Worm (Caenorhabditis elegans) whole organism, L1 larva: ENCODE results near the gene F02C9.2.
"Not testable (repeated sequence)": the region's sequence is repeated elsewhere in the genome, so short reads cannot be mapped to it uniquely, and the experiment has no call there.

Experiments
- C04F5.9 ChIP-seq: sonication (generic microtip); optimal IDR thresholded peaks from 2 replicates; lab custom pipeline; 2016; ENCODE audit warnings: missing genetic modification characterization, missing compliant biosample characterization
- ama-1 ChIP-seq: fragments of 150-350 bp; optimal IDR thresholded peaks from 2 replicates; lab custom pipeline; 2014
- ceh-63 ChIP-seq: fragments of 200-800 bp; sonication (Bioruptor generic); optimal IDR thresholded peaks from 2 replicates; lab custom pipeline; 2018; ENCODE audit warnings: mild to moderate bottlenecking, missing genetic modification characterization, missing compliant biosample characterization
- ceh-82 ChIP-seq, 3 experiments: fragments of 150-350 bp in 1 of 3; sonication (generic microtip) in 2 of 3; optimal IDR thresholded peaks; 2 replicates each; lab custom pipeline; 2014 to 2017; ENCODE audit warnings: missing biosample characterization in 3 of 3, missing genetic modification characterization in 3 of 3
- ceh-88 ChIP-seq: fragments of 200-800 bp; sonication (Bioruptor generic); IDR thresholded peaks from 2 replicates; pipeline ENCODE4 v1.3.6; 2022; ENCODE audit warnings: missing genetic modification characterization, missing compliant biosample characterization
- ceh-90 ChIP-seq: sonication (generic microtip); optimal IDR thresholded peaks from 2 replicates; lab custom pipeline; 2016; ENCODE audit warnings: missing genetic modification characterization, missing compliant biosample characterization
- dsc-1 ChIP-seq: sonication (generic microtip); optimal IDR thresholded peaks from 2 replicates; lab custom pipeline; 2016; ENCODE audit warnings: mild to moderate bottlenecking, missing genetic modification characterization, missing compliant biosample characterization
- efl-1 ChIP-seq, 4 experiments: fragments of 150-350 bp; optimal IDR thresholded peaks in 3 of 4; peaks in 1 of 4; 1 replicate in 1 of 4; 2 replicates in 3 of 4; lab custom pipeline; 2014; ENCODE audit warnings: missing biosample characterization in 2 of 4, missing genetic modification characterization in 2 of 4, missing genetic modification reagents in 2 of 4
- efl-3 ChIP-seq: fragments of 200-800 bp; sonication (Bioruptor generic); optimal IDR thresholded peaks from 2 replicates; lab custom pipeline; 2018; ENCODE audit warnings: mild to moderate bottlenecking, missing genetic modification characterization, missing compliant biosample characterization
- elt-2 ChIP-seq: sonication (generic microtip); optimal IDR thresholded peaks from 2 replicates; lab custom pipeline; 2016; ENCODE audit warnings: missing genetic modification characterization, mild to moderate bottlenecking, inconsistent platforms, missing compliant biosample characterization, missing genetic modification reagents
- elt-3 ChIP-seq, 6 experiments: fragments of 150-350 bp in 1 of 6; sonication (generic microtip); optimal IDR thresholded peaks; 2 replicates each; lab custom pipeline; 2017 to 2018; ENCODE audit warnings: missing biosample characterization in 6 of 6, missing genetic modification characterization in 6 of 6, inconsistent platforms in 1 of 6
- ets-5 ChIP-seq: fragments of 200-800 bp; sonication (Bioruptor generic); IDR thresholded peaks from 2 replicates; pipeline ENCODE4 v1.3.6; 2022; ENCODE audit warnings: missing genetic modification characterization, missing compliant biosample characterization
- grh-1 ChIP-seq: fragments of 200-800 bp; sonication (Bioruptor generic); IDR thresholded peaks from 2 replicates; pipeline ENCODE4 v1.3.6; 2022; ENCODE audit warnings: missing genetic modification reagents, missing genetic modification characterization, missing compliant biosample characterization
- hlh-17 ChIP-seq: fragments of 200-800 bp; sonication (Bioruptor generic); optimal IDR thresholded peaks from 2 replicates; lab custom pipeline; 2018; ENCODE audit warnings: missing genetic modification characterization, mild to moderate bottlenecking, missing compliant biosample characterization, moderate library complexity, borderline replicate concordance
- hlh-4 ChIP-seq: sonication (generic microtip); optimal IDR thresholded peaks from 2 replicates; lab custom pipeline; 2016; ENCODE audit warnings: mild to moderate bottlenecking, missing genetic modification characterization, missing compliant biosample characterization
- irx-1 ChIP-seq: sonication (generic microtip); optimal IDR thresholded peaks from 2 replicates; lab custom pipeline; 2016; ENCODE audit warnings: missing genetic modification characterization, missing compliant biosample characterization
- lin-14 ChIP-seq: fragments of 200-800 bp; sonication (Bioruptor generic); optimal IDR thresholded peaks from 2 replicates; lab custom pipeline; 2018; ENCODE audit warnings: mild to moderate bottlenecking, missing genetic modification characterization, moderate library complexity, missing compliant biosample characterization
- lin-15B ChIP-seq: fragments of 150-350 bp; sonication (generic microtip); optimal IDR thresholded peaks from 3 replicates; lab custom pipeline; 2014; ENCODE audit warnings: missing biosample characterization, missing genetic modification characterization
- lin-35 ChIP-seq, 2 experiments: fragments of 150-350 bp; optimal IDR thresholded peaks; 2 replicates each; lab custom pipeline; 2014; ENCODE audit warnings: missing biosample characterization in 2 of 2, missing genetic modification characterization in 2 of 2, missing genetic modification reagents in 2 of 2
- lir-3 ChIP-seq: sonication (generic microtip); optimal IDR thresholded peaks from 2 replicates; lab custom pipeline; 2016; ENCODE audit warnings: mild to moderate bottlenecking, missing genetic modification characterization, moderate library complexity, missing compliant biosample characterization; ENCODE audit not compliant: poor library complexity
- mab-9 ChIP-seq: fragments of 200-800 bp; sonication (Bioruptor generic); IDR thresholded peaks from 2 replicates; pipeline ENCODE4 v1.3.6; 2022; ENCODE audit warnings: missing genetic modification reagents, missing genetic modification characterization, missing compliant biosample characterization
- nhr-12 ChIP-seq: sonication (generic microtip); optimal IDR thresholded peaks from 2 replicates; lab custom pipeline; 2017; ENCODE audit warnings: missing biosample characterization, missing genetic modification characterization
- nhr-19 ChIP-seq: fragments of 200-800 bp; sonication (Bioruptor generic); conservative IDR thresholded peaks from 2 replicates; pipeline ENCODE4 v1.3.6; 2022; ENCODE audit warnings: missing genetic modification characterization, missing compliant biosample characterization
- nhr-20 ChIP-seq: sonication (generic microtip); optimal IDR thresholded peaks from 2 replicates; lab custom pipeline; 2016; ENCODE audit warnings: mild to moderate bottlenecking, missing genetic modification characterization, missing compliant biosample characterization
- nhr-237 ChIP-seq: fragments of 150-350 bp; optimal IDR thresholded peaks from 2 replicates; lab custom pipeline; 2014; ENCODE audit warnings: missing biosample characterization, missing genetic modification characterization
- nhr-77 ChIP-seq: fragments of 150-350 bp; optimal IDR thresholded peaks from 2 replicates; lab custom pipeline; 2014; ENCODE audit warnings: missing biosample characterization, missing genetic modification characterization
- pax-3 ChIP-seq: fragments of 200-800 bp; sonication (Bioruptor generic); optimal IDR thresholded peaks from 2 replicates; lab custom pipeline; 2018; ENCODE audit warnings: mild to moderate bottlenecking, missing genetic modification characterization, moderate library complexity, missing compliant biosample characterization
- skn-1 ChIP-seq: fragments of 150-350 bp; optimal IDR thresholded peaks from 2 replicates; lab custom pipeline; 2014; ENCODE audit warnings: missing biosample characterization, missing genetic modification characterization
- snpc-4 ChIP-seq: fragments of 150-350 bp; optimal IDR thresholded peaks from 2 replicates; lab custom pipeline; 2014; ENCODE audit warnings: missing biosample characterization, missing genetic modification characterization
- snu-23 ChIP-seq: sonication (generic microtip); optimal IDR thresholded peaks from 2 replicates; lab custom pipeline; 2016; ENCODE audit warnings: missing genetic modification characterization, missing compliant biosample characterization
- sup-37 ChIP-seq: fragments of 200-800 bp; sonication (Bioruptor generic); optimal IDR thresholded peaks from 2 replicates; lab custom pipeline; 2018; ENCODE audit warnings: mild to moderate bottlenecking, missing genetic modification characterization, missing compliant biosample characterization
- swsn-7 ChIP-seq: sonication (generic microtip); optimal IDR thresholded peaks from 2 replicates; lab custom pipeline; 2016; ENCODE audit warnings: missing genetic modification characterization, missing compliant biosample characterization
- tbx-2 ChIP-seq: sonication (generic microtip); optimal IDR thresholded peaks from 2 replicates; lab custom pipeline; 2016; ENCODE audit warnings: missing genetic modification characterization, missing compliant biosample characterization
- unc-130 ChIP-seq: fragments of 150-350 bp; optimal IDR thresholded peaks from 2 replicates; lab custom pipeline; 2017; ENCODE audit warnings: missing biosample characterization, missing genetic modification characterization, inconsistent platforms
- unc-62 ChIP-seq: fragments of 150-350 bp; optimal IDR thresholded peaks from 2 replicates; lab custom pipeline; 2014; ENCODE audit warnings: missing biosample characterization, missing genetic modification reagents, missing genetic modification characterization
- unc-86 ChIP-seq: sonication (generic microtip); optimal IDR thresholded peaks from 2 replicates; lab custom pipeline; 2016; ENCODE audit warnings: missing genetic modification characterization, missing compliant biosample characterization
- ztf-4 ChIP-seq: fragments of 150-350 bp; optimal IDR thresholded peaks from 2 replicates; lab custom pipeline; 2014; ENCODE audit warnings: missing biosample characterization, missing genetic modification characterization

F02C9.2 gene

DNA sequence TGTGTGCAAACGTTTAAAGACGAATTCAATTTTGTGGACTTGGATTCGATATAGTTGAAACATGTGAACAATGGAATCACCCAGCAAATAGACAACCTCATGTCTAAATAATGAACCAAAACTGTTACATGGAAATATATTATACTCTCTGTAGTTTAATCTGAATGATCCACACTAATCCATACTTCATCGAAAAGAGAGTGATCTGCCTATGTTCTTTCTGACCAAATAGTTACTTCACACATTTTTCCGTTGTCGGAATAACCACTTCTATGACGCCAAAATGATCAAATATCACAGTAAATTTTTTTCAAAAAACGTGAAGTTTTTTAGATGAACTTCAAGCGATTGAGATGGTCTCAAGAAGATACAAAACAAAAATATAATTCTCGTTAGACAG, 31.5 kb upstream of the F02C9.2 start, which contains the start of gene Y73C8C.4:
TSS of gene Y73C8C.4 (minus strand) at position 101 of the 400 bp plus-strand sequence.
- TF ChIP-seq ceh-90, unc-130, nhr-12 (tag; lab: Kevin White, UChicago): not testable (repeated sequence)

DNA sequence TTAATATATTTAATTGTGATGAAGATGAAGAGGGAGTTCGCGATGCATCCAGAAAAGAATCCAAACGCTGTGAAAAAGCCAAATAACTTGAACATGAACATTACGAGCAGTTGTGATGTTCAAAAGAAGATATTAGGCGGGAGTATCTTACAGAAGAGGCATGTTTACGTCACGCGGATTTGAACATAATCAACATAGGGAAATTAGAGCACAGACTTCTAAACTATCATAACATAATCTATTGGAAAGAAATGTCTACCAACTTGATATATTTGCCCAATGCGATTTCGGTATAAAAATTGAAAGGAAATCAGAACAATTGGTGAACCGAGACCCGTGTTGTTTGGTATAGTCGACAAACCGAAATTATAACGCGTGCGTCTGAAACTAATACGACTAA, 29.4 kb upstream of the F02C9.2 start, which contains the start of gene str-66:
TSS of gene str-66 (minus strand) at position 101 of the 400 bp plus-strand sequence.
- TF ChIP-seq ama-1 (lab: Kevin White, UChicago) (no peak), ztf-4 (tag; lab: Kevin White, UChicago) (no peak), lin-15B (no peak), ets-5 (GFP tag; lab: Robert Waterston, UW) (no peak), nhr-19 (GFP tag; lab: Robert Waterston, UW) (no peak), snu-23 (GFP tag; lab: Kevin White, UChicago) (no peak), grh-1 (no peak), pax-3 (tag; lab: Kevin White, UChicago) (no peak), elt-2 (no peak), ceh-63 (no peak), lir-3 (tag; lab: Kevin White, UChicago) (no peak), lin-14 (GFP tag; lab: Kevin White, UChicago) (no peak), nhr-20 (tag; lab: Kevin White, UChicago) (no peak), unc-86 (tag; lab: Kevin White, UChicago) (no peak), ceh-88 (GFP tag; lab: Robert Waterston, UW) (no peak), lin-35 (GFP tag; optimal IDR thresholded peaks at IDR 0.05; lab: Kevin White, UChicago) (no peak), hlh-4 (tag; lab: Kevin White, UChicago) (no peak), tbx-2 (tag; lab: Kevin White, UChicago) (no peak), mab-9 (GFP tag; lab: Robert Waterston, UW) (no peak)

- TF ChIP-seq snu-23 (GFP tag; lab: Kevin White, UChicago): no peak
- no peak for TF ChIP-seq ets-5 (GFP tag; lab: Robert Waterston, UW)
- TF ChIP-seq dsc-1: no peak
- TF ChIP-seq nhr-237 (tag; lab: Kevin White, UChicago): no peak
- TF ChIP-seq unc-62 (GFP tag; lab: Kevin White, UChicago): no peak
- no peak for TF ChIP-seq C04F5.9 (tag; lab: Kevin White, UChicago)
- no peak for TF ChIP-seq elt-2
- no peak for TF ChIP-seq efl-3 (GFP tag; lab: Kevin White, UChicago)
- TF ChIP-seq hlh-17 (GFP tag; lab: Kevin White, UChicago): no peak
- no peak for TF ChIP-seq lin-35 (GFP tag; optimal IDR thresholded peaks at IDR 0.05; lab: Kevin White, UChicago)
- TF ChIP-seq ceh-82 (tag; optimal IDR thresholded peaks at IDR 0.05; lab: Kevin White, UChicago): no peak
- TF ChIP-seq skn-1 (tag; lab: Kevin White, UChicago): no peak
- no peak for TF ChIP-seq swsn-7
- no peak for TF ChIP-seq sup-37 (GFP tag; lab: Kevin White, UChicago)
- no peak for TF ChIP-seq lin-14 (GFP tag; lab: Kevin White, UChicago)
- no peak for TF ChIP-seq nhr-77
- no peak for TF ChIP-seq lir-3 (tag; lab: Kevin White, UChicago)
- no peak for TF ChIP-seq efl-1 (optimal IDR thresholded peaks at IDR 0.05; lab: Kevin White, UChicago)
- no peak for TF ChIP-seq efl-1 (GFP tag; optimal IDR thresholded peaks at IDR 0.05 in 1 of 2; lab: Kevin White, UChicago)
- no peak for TF ChIP-seq elt-3 (tag; optimal IDR thresholded peaks at IDR 0.05; lab: Kevin White, UChicago)
- TF ChIP-seq irx-1 (tag; lab: Kevin White, UChicago): no peak
Observed at ce11 chrV:3105810-3106209, 27.7 kb upstream of the F02C9.2 start, which contains the start of gene str-69. Gene str-69 (minus strand): TSS chrV:3105910.

- no peak for TF ChIP-seq irx-1 (tag; lab: Kevin White, UChicago)
- peak; percentile 25 for TF ChIP-seq snpc-4 (tag; lab: Kevin White, UChicago)
Observed at ce11 chrV:3106785-3107184, 26.7 kb upstream of the F02C9.2 start.
